Fruit fly (Drosophila melanogaster) whole organism, adult: Measurements from ENCODE around the gene Ppr-Y.

Experiments
- CG12768 ChIP-seq: fragments of 200-800 bp; sonication (Bioruptor generic); optimal IDR thresholded peaks from 2 replicates; lab custom pipeline; 2017; ENCODE audit warnings: missing biosample characterization, missing genetic modification characterization, mild to moderate bottlenecking, moderate library complexity, missing genetic modification reagents
- CG7101 ChIP-seq: fragments of 200-800 bp; sonication (Bioruptor generic); optimal IDR thresholded peaks from 2 replicates; lab custom pipeline; 2018; ENCODE audit warnings: missing biosample characterization, mild to moderate bottlenecking, missing genetic modification characterization, moderate library complexity
- Clk ChIP-seq: fragments of 200-800 bp; sonication (Bioruptor generic); optimal IDR thresholded peaks from 2 replicates; lab custom pipeline; 2017; ENCODE audit warnings: missing biosample characterization, missing genetic modification characterization
- Hr96 ChIP-seq: fragments of 200-800 bp; sonication (Bioruptor generic); optimal IDR thresholded peaks from 2 replicates; lab custom pipeline; 2016; ENCODE audit warnings: missing biosample characterization, missing genetic modification characterization
- bab1 ChIP-seq: fragments of 200-800 bp; sonication (Bioruptor generic); optimal IDR thresholded peaks from 3 replicates; lab custom pipeline; 2019; ENCODE audit warnings: missing biosample characterization, mild to moderate bottlenecking, missing genetic modification characterization, moderate library complexity
- kay ChIP-seq: fragments of 200-800 bp; sonication (Bioruptor generic); peaks from one replicate; lab custom pipeline; 2016; ENCODE audit warnings: missing biosample characterization, missing genetic modification characterization, borderline replicate concordance
- ovo ChIP-seq: fragments of 200-800 bp; sonication (Bioruptor generic); optimal IDR thresholded peaks from 2 replicates; lab custom pipeline; 2016; ENCODE audit warnings: missing biosample characterization, missing genetic modification characterization
- tj ChIP-seq: fragments of 200-800 bp; sonication (Bioruptor generic); optimal IDR thresholded peaks from 3 replicates; lab custom pipeline; 2017; ENCODE audit warnings: missing biosample characterization, mild to moderate bottlenecking, missing genetic modification characterization, moderate library complexity

The Ppr-Y gene

DNA sequence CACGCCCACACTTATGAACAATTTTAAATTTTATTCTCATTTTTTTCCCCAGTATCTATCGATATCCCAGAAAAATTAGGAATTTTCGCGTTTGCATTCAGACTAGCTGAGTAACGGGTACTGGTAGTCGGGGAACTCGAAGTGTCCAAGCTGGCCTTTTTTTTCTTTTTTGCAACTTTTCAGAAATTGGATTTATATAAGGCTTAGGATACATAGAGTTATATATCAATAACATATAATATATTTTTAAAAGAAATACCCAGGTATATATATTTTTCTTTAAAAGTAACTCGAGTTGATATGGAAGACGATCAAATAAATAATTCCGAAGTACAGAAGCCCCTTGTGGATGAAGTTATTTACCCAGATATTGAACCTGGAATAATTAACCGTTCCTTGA lies at the start of gene Ppr-Y:
Gene Ppr-Y, plus strand, starts transcription at position 301 of the 400 bp plus-strand sequence.
- TF ChIP-seq CG12768 (GFP tag; lab: Kevin White, UChicago) (no peak), kay (GFP tag; lab: Kevin White, UChicago) (no peak), Hr96 (GFP tag; lab: Kevin White, UChicago) (no peak), bab1 (no peak), ovo (GFP tag; lab: Kevin White, UChicago) (no peak), tj (no peak), CG7101 (tag; lab: Kevin White, UChicago) (no peak), Clk (no peak)
